Worm (Caenorhabditis elegans) whole organism, L3 larva: Measurements from ENCODE around the gene cht-6.

Experiments
- R02D3.7 ChIP-seq: fragments of 150-350 bp; optimal IDR thresholded peaks from 2 replicates; lab custom pipeline; 2014; ENCODE audit warnings: missing biosample characterization, missing genetic modification characterization
- aly-2 ChIP-seq: fragments of 150-350 bp; optimal IDR thresholded peaks from 2 replicates; lab custom pipeline; 2014; ENCODE audit warnings: missing biosample characterization, missing genetic modification characterization
- ama-1 ChIP-seq: fragments of 150-350 bp; optimal IDR thresholded peaks from 2 replicates; lab custom pipeline; 2018
- ceh-16 ChIP-seq: sonication (generic microtip); optimal IDR thresholded peaks from 2 replicates; lab custom pipeline; 2017; ENCODE audit warnings: missing biosample characterization, missing genetic modification characterization
- ceh-82 ChIP-seq: fragments of 150-350 bp; optimal IDR thresholded peaks from 2 replicates; lab custom pipeline; 2014; ENCODE audit warnings: missing biosample characterization, missing genetic modification characterization
- ceh-9 ChIP-seq: sonication (generic microtip); optimal IDR thresholded peaks from 2 replicates; lab custom pipeline; 2018; ENCODE audit warnings: missing biosample characterization, missing genetic modification characterization
- egl-5 ChIP-seq: fragments of 150-350 bp; optimal IDR thresholded peaks from 2 replicates; lab custom pipeline; 2017; ENCODE audit warnings: missing biosample characterization, missing genetic modification reagents, missing genetic modification characterization, inconsistent platforms
- elt-2 ChIP-seq: sonication (generic microtip); optimal IDR thresholded peaks from 2 replicates; lab custom pipeline; 2016; ENCODE audit warnings: missing genetic modification reagents, mild to moderate bottlenecking, missing genetic modification characterization, missing compliant biosample characterization
- elt-3 ChIP-seq, 3 experiments: fragments of 150-350 bp in 1 of 3; sonication (generic microtip) in 2 of 3; optimal IDR thresholded peaks; 2 replicates in 2 of 3; 4 replicates in 1 of 3; lab custom pipeline; 2014 to 2017; ENCODE audit warnings: missing biosample characterization in 3 of 3, missing genetic modification characterization in 3 of 3
- fkh-10 ChIP-seq: sonication (generic microtip); optimal IDR thresholded peaks from 2 replicates; lab custom pipeline; 2017; ENCODE audit warnings: missing biosample characterization, missing genetic modification reagents, missing genetic modification characterization
- fkh-2 ChIP-seq: fragments of 150-350 bp; optimal IDR thresholded peaks from 2 replicates; lab custom pipeline; 2014; ENCODE audit warnings: missing biosample characterization, missing genetic modification reagents, missing genetic modification characterization
- fos-1 ChIP-seq: fragments of 150-350 bp; optimal IDR thresholded peaks from 2 replicates; lab custom pipeline; 2014; ENCODE audit warnings: missing biosample characterization, missing genetic modification characterization
- jun-1 ChIP-seq: fragments of 150-350 bp; optimal IDR thresholded peaks from 2 replicates; lab custom pipeline; 2014; ENCODE audit warnings: missing biosample characterization, missing genetic modification reagents, missing genetic modification characterization
- lin-15B ChIP-seq: fragments of 150-350 bp; optimal IDR thresholded peaks from 2 replicates; lab custom pipeline; 2014; ENCODE audit warnings: missing biosample characterization, missing genetic modification characterization
- lin-39 ChIP-seq: fragments of 150-350 bp; optimal IDR thresholded peaks from 2 replicates; lab custom pipeline; 2018; ENCODE audit warnings: missing biosample characterization, missing genetic modification reagents, missing genetic modification characterization
- lsy-12 ChIP-seq: sonication (generic microtip); optimal IDR thresholded peaks from 2 replicates; lab custom pipeline; 2016; ENCODE audit warnings: mild to moderate bottlenecking, missing genetic modification characterization, missing compliant biosample characterization
- mdl-1 ChIP-seq: fragments of 150-350 bp; optimal IDR thresholded peaks from 2 replicates; lab custom pipeline; 2014; ENCODE audit warnings: missing biosample characterization, missing genetic modification characterization
- mml-1 ChIP-seq: fragments of 150-350 bp; sonication (generic microtip); optimal IDR thresholded peaks from 3 replicates; lab custom pipeline; 2014; ENCODE audit warnings: missing biosample characterization, missing genetic modification characterization
- nhr-11 ChIP-seq: fragments of 150-350 bp; optimal IDR thresholded peaks from 2 replicates; lab custom pipeline; 2014; ENCODE audit warnings: missing biosample characterization, missing genetic modification characterization
- nhr-25 ChIP-seq: sonication (generic microtip); optimal IDR thresholded peaks from 2 replicates; lab custom pipeline; 2017; ENCODE audit warnings: missing biosample characterization, missing genetic modification characterization
- nhr-28 ChIP-seq: fragments of 150-350 bp; optimal IDR thresholded peaks from 2 replicates; lab custom pipeline; 2014; ENCODE audit warnings: missing biosample characterization, missing genetic modification characterization
- nhr-43 ChIP-seq: sonication (generic microtip); optimal IDR thresholded peaks from 2 replicates; lab custom pipeline; 2016; ENCODE audit warnings: mild to moderate bottlenecking, missing genetic modification characterization, missing compliant biosample characterization; ENCODE audit not compliant: poor library complexity, severe bottlenecking
- nhr-67 ChIP-seq: fragments of 150-350 bp; optimal IDR thresholded peaks from 2 replicates; lab custom pipeline; 2014; ENCODE audit warnings: missing biosample characterization, missing genetic modification characterization
- nhr-76 ChIP-seq: fragments of 150-350 bp; sonication (generic microtip); optimal IDR thresholded peaks from 5 replicates; lab custom pipeline; 2014; ENCODE audit warnings: missing biosample characterization, missing genetic modification characterization
- pha-4 ChIP-seq: fragments of 150-350 bp; optimal IDR thresholded peaks from 2 replicates; lab custom pipeline; 2014; ENCODE audit warnings: missing biosample characterization, missing genetic modification reagents, missing genetic modification characterization
- pqm-1 ChIP-seq: fragments of 150-350 bp; optimal IDR thresholded peaks from 2 replicates; lab custom pipeline; 2017; ENCODE audit warnings: missing biosample characterization, missing genetic modification characterization, inconsistent platforms
- sea-2 ChIP-seq: fragments of 150-350 bp; sonication (generic microtip); optimal IDR thresholded peaks from 4 replicates; lab custom pipeline; 2014; ENCODE audit warnings: missing biosample characterization, missing genetic modification reagents, missing genetic modification characterization
- skn-1 ChIP-seq: fragments of 150-350 bp; optimal IDR thresholded peaks from 2 replicates; lab custom pipeline; 2014; ENCODE audit warnings: missing biosample characterization, missing genetic modification characterization
- tbx-2 ChIP-seq: sonication (generic microtip); optimal IDR thresholded peaks from 2 replicates; lab custom pipeline; 2016; ENCODE audit warnings: mild to moderate bottlenecking, missing genetic modification characterization, missing compliant biosample characterization
- unc-39 ChIP-seq: sonication (generic microtip); optimal IDR thresholded peaks from 4 replicates; lab custom pipeline; 2017; ENCODE audit warnings: missing biosample characterization, missing genetic modification characterization
- unc-62 ChIP-seq: fragments of 150-350 bp; sonication (generic microtip); optimal IDR thresholded peaks from 4 replicates; lab custom pipeline; 2014; ENCODE audit warnings: missing biosample characterization, missing genetic modification reagents, missing genetic modification characterization
- zag-1 ChIP-seq: fragments of 150-350 bp; optimal IDR thresholded peaks from 2 replicates; lab custom pipeline; 2014; ENCODE audit warnings: missing biosample characterization, missing genetic modification characterization
- ztf-4 ChIP-seq: fragments of 150-350 bp; optimal IDR thresholded peaks from 2 replicates; lab custom pipeline; 2014; ENCODE audit warnings: missing biosample characterization, missing genetic modification characterization

Gene cht-6

ce11 chrV:6389634-6390033 is 25.2 kb upstream of the cht-6 start, which contains the start of gene F57F4.2:
Gene F57F4.2, minus strand, starts transcription at chrV:6389734.
- TF ChIP-seq nhr-67 (no peak), unc-62 (GFP tag; lab: Kevin White, UChicago) (no peak), zag-1 (tag; lab: Kevin White, UChicago) (no peak), lin-39 (tag; lab: Kevin White, UChicago) (no peak), fkh-2 (tag; lab: Kevin White, UChicago) (no peak), unc-39 (tag; lab: Kevin White, UChicago) (no peak), ceh-16 (no peak), jun-1 (tag; lab: Kevin White, UChicago) (no peak), ztf-4 (tag; lab: Kevin White, UChicago) (no peak), fos-1 (no peak), elt-3 (tag; optimal IDR thresholded peaks at IDR 0.05; lab: Kevin White, UChicago) (no peak), fkh-10 (GFP tag; lab: Kevin White, UChicago) (no peak), sea-2 (no peak)

- no peak for TF ChIP-seq zag-1 (tag; lab: Kevin White, UChicago)
- no peak for TF ChIP-seq lsy-12 (tag; lab: Kevin White, UChicago)
- TF ChIP-seq egl-5 (tag; lab: Kevin White, UChicago), result no peak
- no peak for TF ChIP-seq nhr-11
- no peak for TF ChIP-seq R02D3.7 (tag; lab: Kevin White, UChicago)
- TF ChIP-seq mdl-1 (tag; lab: Kevin White, UChicago), result no peak
- TF ChIP-seq nhr-25 (tag; lab: Kevin White, UChicago), result no peak
- no peak for TF ChIP-seq nhr-76 (tag; lab: Kevin White, UChicago)
- TF ChIP-seq nhr-43 (tag; lab: Kevin White, UChicago), result no peak
These were observed 24.6 kb upstream of the cht-6 start, which contains the start of gene F57F4.1 for ce11 chrV:6390163-6390562. Gene F57F4.1, plus strand, starts transcription at chrV:6390463.

- TF ChIP-seq elt-2 (tag; lab: Kevin White, UChicago) (peak; percentile 94), pqm-1 (tag; lab: Kevin White, UChicago) (peak; percentile 82), nhr-28 (tag; lab: Kevin White, UChicago) (no peak), nhr-76 (tag; lab: Kevin White, UChicago) (no peak), jun-1 (tag; lab: Kevin White, UChicago) (peak; percentile 39)
These were observed 15.9 kb upstream of the cht-6 start for ce11 chrV:6398922-6399321.

ce11 chrV:6399831-6400230 is 15.0 kb upstream of the cht-6 start, which contains the start of gene gfi-1:
Gene gfi-1, minus strand, starts transcription at chrV:6399931.
- TF ChIP-seq ceh-82, result no peak
- no peak for TF ChIP-seq nhr-11
- no peak for TF ChIP-seq ceh-9
- TF ChIP-seq lin-39 (tag; lab: Kevin White, UChicago), result no peak
- TF ChIP-seq skn-1 (tag; lab: Kevin White, UChicago), result no peak
- TF ChIP-seq egl-5 (tag; lab: Kevin White, UChicago), result no peak
- no peak for TF ChIP-seq jun-1 (tag; lab: Kevin White, UChicago)
- no peak for TF ChIP-seq nhr-76 (tag; lab: Kevin White, UChicago)
- no peak for TF ChIP-seq aly-2 (tag; lab: Kevin White, UChicago)
- no peak for TF ChIP-seq elt-2 (tag; lab: Kevin White, UChicago)
- TF ChIP-seq tbx-2 (tag; lab: Kevin White, UChicago), result no peak
- no peak for TF ChIP-seq lin-15B (tag; lab: Kevin White, UChicago)
- TF ChIP-seq pha-4 (tag; lab: Kevin White, UChicago), result no peak
- TF ChIP-seq mml-1 (tag; lab: Kevin White, UChicago), result no peak
- no peak for TF ChIP-seq nhr-43 (tag; lab: Kevin White, UChicago)
- no peak for TF ChIP-seq ama-1 (lab: Kevin White, UChicago)
- TF ChIP-seq ceh-16, result no peak
- no peak for TF ChIP-seq nhr-25 (tag; lab: Kevin White, UChicago)
- TF ChIP-seq, all 47 proteins: peak for 0

ce11 chrV:6400528-6400927 is 14.3 kb upstream of the cht-6 start:
- TF ChIP-seq elt-2 (tag; lab: Kevin White, UChicago) (peak; percentile 69), nhr-43 (tag; lab: Kevin White, UChicago) (no peak), pha-4 (tag; lab: Kevin White, UChicago) (peak; percentile 15)
- TF ChIP-seq, all 47 proteins: peak for 2
